Worm (Caenorhabditis elegans): ENCODE measurements around the gene ttr-24.

The ttr-24 gene

DNA sequence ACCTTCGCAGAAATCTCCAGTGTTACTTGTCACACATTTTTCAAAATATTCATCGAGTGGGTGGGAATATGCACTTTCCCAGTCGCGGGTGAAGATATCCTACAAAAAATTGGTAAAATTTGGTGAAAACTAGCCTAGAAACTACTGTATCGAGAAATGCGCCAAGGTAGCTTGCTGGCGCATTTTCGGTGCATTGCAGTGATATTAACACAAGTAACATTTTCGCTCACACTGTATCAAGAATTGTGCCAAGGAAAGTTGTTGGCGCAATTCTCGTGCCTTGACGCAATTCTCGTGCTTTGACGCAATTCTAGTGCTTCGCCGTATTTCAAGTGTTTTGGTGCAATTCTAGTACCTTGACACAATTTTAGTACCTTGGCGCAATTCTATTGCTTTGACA is 16.8 kb upstream of the ttr-24 start (continued):
- no peak for TF ChIP-seq sea-2 (GFP tag; IDR thresholded peaks at IDR 0.05)
- no peak for TF ChIP-seq nhr-27 (tag; optimal IDR thresholded peaks at IDR 0.05)
- no peak for TF ChIP-seq B0019.2 (GFP tag; conservative IDR thresholded peaks at IDR 0.05)
- no peak for TF ChIP-seq F10E7.11 (tag; optimal IDR thresholded peaks at IDR 0.05)
- TF ChIP-seq madf-8 (GFP tag; conservative IDR thresholded peaks at IDR 0.05): no peak
- no peak for TF ChIP-seq Y53F4B.3 (GFP tag; IDR thresholded peaks at IDR 0.05)
- TF ChIP-seq ztf-26 (tag; optimal IDR thresholded peaks at IDR 0.05): peak; percentile 85
- no peak for TF ChIP-seq madf-6 (GFP tag; IDR thresholded peaks at IDR 0.05)
- no peak for TF ChIP-seq madf-3 (GFP tag; IDR thresholded peaks at IDR 0.05)
- TF ChIP-seq atf-7 (tag; optimal IDR thresholded peaks at IDR 0.05): no peak
- TF ChIP-seq bed-2 (GFP tag; IDR thresholded peaks at IDR 0.05): no peak
- TF ChIP-seq pbrm-1 (GFP tag; IDR thresholded peaks at IDR 0.05): 0 out of 2 replicates have a peak, but pooled peaks have one; percentile 9
- no peak for TF ChIP-seq die-1 (tag; optimal IDR thresholded peaks at IDR 0.05)
- no peak for TF ChIP-seq hsf-1 (GFP tag; IDR thresholded peaks at IDR 0.05)
- no peak for TF ChIP-seq akir-1 (GFP tag; optimal IDR thresholded peaks at IDR 0.05)
- no peak for TF ChIP-seq efl-1 (GFP tag; optimal IDR thresholded peaks at IDR 0.05)
- TF ChIP-seq ceh-27 (GFP tag; optimal IDR thresholded peaks at IDR 0.05): no peak
- peak; percentile 34; the same call in 1 of the 2 replicates for TF ChIP-seq dox-1 (GFP tag; IDR thresholded peaks at IDR 0.05)
- no peak for TF ChIP-seq lsy-27 (tag; optimal IDR thresholded peaks at IDR 0.05; ENCODE audit: borderline replicate concordance, insufficient read depth)
- no peak for TF ChIP-seq mcd-1 (GFP tag; IDR thresholded peaks at IDR 0.05)
- TF ChIP-seq lir-1 (GFP tag; conservative IDR thresholded peaks at IDR 0.05): no peak
- TF ChIP-seq hmg-1.2 (GFP tag; IDR thresholded peaks at IDR 0.05): no peak
- TF ChIP-seq hrde-1 (tag; optimal IDR thresholded peaks at IDR 0.05; ENCODE audit: borderline replicate concordance): no peak
- no peak; the same call in 1 of the 2 replicates for TF ChIP-seq Y53G8AR.9 (GFP tag; conservative IDR thresholded peaks at IDR 0.05)
- no peak for TF ChIP-seq F33H1.4 (GFP tag; IDR thresholded peaks at IDR 0.05)
- no peak for TF ChIP-seq ztf-6 (GFP tag; IDR thresholded peaks at IDR 0.05)
- no peak for TF ChIP-seq unc-130 (GFP tag; optimal IDR thresholded peaks at IDR 0.05)
- TF ChIP-seq ztf-18 (tag; optimal IDR thresholded peaks at IDR 0.05): peak; percentile 90
- no peak for TF ChIP-seq lin-54 (GFP tag; optimal IDR thresholded peaks at IDR 0.05)
- no peak for TF ChIP-seq attf-3 (GFP tag; conservative IDR thresholded peaks at IDR 0.05)
- TF ChIP-seq cebp-1 (GFP tag; IDR thresholded peaks at IDR 0.05): no peak
- TF ChIP-seq cebp-1 (tag; optimal IDR thresholded peaks at IDR 0.05): peak; percentile 32
- no peak for TF ChIP-seq pha-4 (tag; optimal IDR thresholded peaks at IDR 0.05)
- no peak for TF ChIP-seq Y67H2A.10 (GFP tag; conservative IDR thresholded peaks at IDR 0.05)
- no peak for TF ChIP-seq ccch-3 (GFP tag; optimal IDR thresholded peaks at IDR 0.05)
- TF ChIP-seq tbp1 (GFP tag; optimal IDR thresholded peaks at IDR 0.05): no peak
- TF ChIP-seq athp-1 (tag; optimal IDR thresholded peaks at IDR 0.05): no peak
- TF ChIP-seq ceh-58 (GFP tag; IDR thresholded peaks at IDR 0.05): no peak
- TF ChIP-seq Y56A3A.18 (GFP tag; IDR thresholded peaks at IDR 0.05): no peak
- TF ChIP-seq tbx-9 (tag; optimal IDR thresholded peaks at IDR 0.05; ENCODE audit: borderline replicate concordance): no peak
- TF ChIP-seq nhr-90 (tag; optimal IDR thresholded peaks at IDR 0.05): no peak
- TF ChIP-seq F23B12.7 (tag; optimal IDR thresholded peaks at IDR 0.05; ENCODE audit: insufficient read depth): no peak
- TF ChIP-seq T26A5.8 (tag; optimal IDR thresholded peaks at IDR 0.05): no peak
- TF ChIP-seq egl-18 (GFP tag; IDR thresholded peaks at IDR 0.05): no peak
- TF ChIP-seq ceh-79 (tag; optimal IDR thresholded peaks at IDR 0.05): no peak
- TF ChIP-seq ztf-22 (GFP tag; optimal IDR thresholded peaks at IDR 0.05): no peak
- 0 out of 2 replicates have a peak, but pooled peaks have one; percentile 58 for TF ChIP-seq lin-26 (GFP tag; IDR thresholded peaks at IDR 0.05)
- TF ChIP-seq let-526 (GFP tag; IDR thresholded peaks at IDR 0.05): no peak
- no peak for TF ChIP-seq bed-1 (GFP tag; IDR thresholded peaks at IDR 0.05)
- TF ChIP-seq hlh-26 (GFP tag; conservative IDR thresholded peaks at IDR 0.05): no peak
